Worm (Caenorhabditis elegans) whole organism, L1 larva: ENCODE data around the gene cdh-5.

ENCODE experiments used
- C34B4.2 ChIP-seq: sonication (generic microtip); optimal IDR thresholded peaks from 2 replicates; lab custom pipeline; 2017; ENCODE audit warnings: mild to moderate bottlenecking, missing genetic modification characterization, missing compliant biosample characterization
- F16B12.6 ChIP-seq: fragments of 150-350 bp; optimal IDR thresholded peaks from 2 replicates; lab custom pipeline; 2014; ENCODE audit warnings: missing biosample characterization, missing genetic modification characterization
- alr-1 ChIP-seq: fragments of 200-800 bp; sonication (Bioruptor generic); optimal IDR thresholded peaks from 2 replicates; lab custom pipeline; 2018; ENCODE audit warnings: borderline replicate concordance, mild to moderate bottlenecking, missing genetic modification characterization, missing compliant biosample characterization
- aly-2 ChIP-seq: fragments of 150-350 bp; optimal IDR thresholded peaks from 2 replicates; lab custom pipeline; 2014; ENCODE audit warnings: missing biosample characterization, missing genetic modification characterization
- ama-1 ChIP-seq: fragments of 150-350 bp; optimal IDR thresholded peaks from 2 replicates; lab custom pipeline; 2014
- blmp-1 ChIP-seq: fragments of 150-350 bp; optimal IDR thresholded peaks from 2 replicates; lab custom pipeline; 2014; ENCODE audit warnings: missing biosample characterization, missing genetic modification characterization
- ceh-8 ChIP-seq: fragments of 200-800 bp; sonication (Bioruptor generic); optimal IDR thresholded peaks from 2 replicates; lab custom pipeline; 2018; ENCODE audit warnings: mild to moderate bottlenecking, missing genetic modification characterization, moderate library complexity, missing compliant biosample characterization
- ceh-88 ChIP-seq: fragments of 200-800 bp; sonication (Bioruptor generic); IDR thresholded peaks from 2 replicates; pipeline ENCODE4 v1.3.6; 2022; ENCODE audit warnings: missing genetic modification characterization, missing compliant biosample characterization
- ceh-90 ChIP-seq: sonication (generic microtip); optimal IDR thresholded peaks from 2 replicates; lab custom pipeline; 2016; ENCODE audit warnings: missing genetic modification characterization, missing compliant biosample characterization
- ces-1 ChIP-seq: fragments of 150-350 bp; optimal IDR thresholded peaks from 2 replicates; lab custom pipeline; 2014; ENCODE audit warnings: missing biosample characterization, missing genetic modification reagents, missing genetic modification characterization
- dpl-1 ChIP-seq, 3 experiments: fragments of 150-350 bp in 2 of 3; sonication (generic microtip) in 1 of 3; optimal IDR thresholded peaks; 2 replicates each; lab custom pipeline; 2014 to 2017; ENCODE audit warnings: missing biosample characterization in 3 of 3, missing genetic modification characterization in 3 of 3, missing genetic modification reagents in 3 of 3
- efl-1 ChIP-seq, 4 experiments: fragments of 150-350 bp; optimal IDR thresholded peaks in 3 of 4; peaks in 1 of 4; 1 replicate in 1 of 4; 2 replicates in 3 of 4; lab custom pipeline; 2014; ENCODE audit warnings: missing biosample characterization in 2 of 4, missing genetic modification characterization in 2 of 4, missing genetic modification reagents in 2 of 4
- efl-3 ChIP-seq: fragments of 200-800 bp; sonication (Bioruptor generic); optimal IDR thresholded peaks from 2 replicates; lab custom pipeline; 2018; ENCODE audit warnings: mild to moderate bottlenecking, missing genetic modification characterization, missing compliant biosample characterization
- egl-13 ChIP-seq: sonication (generic microtip); optimal IDR thresholded peaks from 2 replicates; lab custom pipeline; 2016; ENCODE audit warnings: missing genotype, missing genetic modification reagents, missing genetic modification characterization, missing compliant biosample characterization
- egl-27 ChIP-seq, 2 experiments: fragments of 150-350 bp in 1 of 2; sonication (generic microtip); optimal IDR thresholded peaks; 3 replicates each; lab custom pipeline; 2017 to 2018; ENCODE audit warnings: missing biosample characterization in 2 of 2, missing genetic modification characterization in 2 of 2, missing genetic modification reagents in 2 of 2
- elt-3 ChIP-seq, 6 experiments: fragments of 150-350 bp in 1 of 6; sonication (generic microtip); optimal IDR thresholded peaks; 2 replicates each; lab custom pipeline; 2017 to 2018; ENCODE audit warnings: missing biosample characterization in 6 of 6, missing genetic modification characterization in 6 of 6, inconsistent platforms in 1 of 6
- fkh-10 ChIP-seq: sonication (generic microtip); optimal IDR thresholded peaks from 2 replicates; lab custom pipeline; 2017; ENCODE audit warnings: missing biosample characterization, missing genetic modification reagents, missing genetic modification characterization
- fkh-4 ChIP-seq: sonication (generic microtip); optimal IDR thresholded peaks from 2 replicates; lab custom pipeline; 2016; ENCODE audit warnings: missing compliant biosample characterization, missing genetic modification characterization, borderline replicate concordance
- fkh-8 ChIP-seq: sonication (generic microtip); optimal IDR thresholded peaks from 2 replicates; lab custom pipeline; 2016; ENCODE audit warnings: mild to moderate bottlenecking, missing genetic modification characterization, missing compliant biosample characterization
- hlh-17 ChIP-seq: fragments of 200-800 bp; sonication (Bioruptor generic); optimal IDR thresholded peaks from 2 replicates; lab custom pipeline; 2018; ENCODE audit warnings: missing genetic modification characterization, mild to moderate bottlenecking, missing compliant biosample characterization, moderate library complexity, borderline replicate concordance
- hlh-4 ChIP-seq: sonication (generic microtip); optimal IDR thresholded peaks from 2 replicates; lab custom pipeline; 2016; ENCODE audit warnings: mild to moderate bottlenecking, missing genetic modification characterization, missing compliant biosample characterization
- irx-1 ChIP-seq: sonication (generic microtip); optimal IDR thresholded peaks from 2 replicates; lab custom pipeline; 2016; ENCODE audit warnings: missing genetic modification characterization, missing compliant biosample characterization
- jun-1 ChIP-seq: fragments of 150-350 bp; optimal IDR thresholded peaks from 2 replicates; lab custom pipeline; 2014; ENCODE audit warnings: missing biosample characterization, missing genetic modification reagents, missing genetic modification characterization
- lin-13 ChIP-seq: fragments of 150-350 bp; optimal IDR thresholded peaks from 2 replicates; lab custom pipeline; 2014; ENCODE audit warnings: missing biosample characterization, missing genetic modification reagents, missing genetic modification characterization
- lin-14 ChIP-seq: fragments of 200-800 bp; sonication (Bioruptor generic); optimal IDR thresholded peaks from 2 replicates; lab custom pipeline; 2018; ENCODE audit warnings: mild to moderate bottlenecking, missing genetic modification characterization, moderate library complexity, missing compliant biosample characterization
- lin-15B ChIP-seq: fragments of 150-350 bp; sonication (generic microtip); optimal IDR thresholded peaks from 3 replicates; lab custom pipeline; 2014; ENCODE audit warnings: missing biosample characterization, missing genetic modification characterization
- lir-3 ChIP-seq: sonication (generic microtip); optimal IDR thresholded peaks from 2 replicates; lab custom pipeline; 2016; ENCODE audit warnings: mild to moderate bottlenecking, missing genetic modification characterization, moderate library complexity, missing compliant biosample characterization; ENCODE audit not compliant: poor library complexity
- lsy-2 ChIP-seq, 2 experiments: fragments of 150-350 bp; optimal IDR thresholded peaks; 2 replicates each; lab custom pipeline; 2014; ENCODE audit warnings: missing biosample characterization in 2 of 2, missing genetic modification characterization in 2 of 2
- mab-9 ChIP-seq: fragments of 200-800 bp; sonication (Bioruptor generic); IDR thresholded peaks from 2 replicates; pipeline ENCODE4 v1.3.6; 2022; ENCODE audit warnings: missing genetic modification reagents, missing genetic modification characterization, missing compliant biosample characterization
- mdl-1 ChIP-seq, 2 experiments: fragments of 150-350 bp; optimal IDR thresholded peaks; 2 replicates each; lab custom pipeline; 2014 to 2017; ENCODE audit warnings: missing biosample characterization in 2 of 2, missing genetic modification characterization in 2 of 2, inconsistent platforms in 1 of 2
- mep-1 ChIP-seq: fragments of 150-350 bp; optimal IDR thresholded peaks from 2 replicates; lab custom pipeline; 2014; ENCODE audit warnings: missing biosample characterization, missing genetic modification characterization
- nhr-11 ChIP-seq: fragments of 150-350 bp; optimal IDR thresholded peaks from 2 replicates; lab custom pipeline; 2014; ENCODE audit warnings: missing biosample characterization, missing genetic modification characterization
- nhr-12 ChIP-seq: sonication (generic microtip); optimal IDR thresholded peaks from 2 replicates; lab custom pipeline; 2017; ENCODE audit warnings: missing biosample characterization, missing genetic modification characterization
- nhr-19 ChIP-seq: fragments of 200-800 bp; sonication (Bioruptor generic); conservative IDR thresholded peaks from 2 replicates; pipeline ENCODE4 v1.3.6; 2022; ENCODE audit warnings: missing genetic modification characterization, missing compliant biosample characterization
- nhr-20 ChIP-seq: sonication (generic microtip); optimal IDR thresholded peaks from 2 replicates; lab custom pipeline; 2016; ENCODE audit warnings: mild to moderate bottlenecking, missing genetic modification characterization, missing compliant biosample characterization
- nhr-237 ChIP-seq: fragments of 150-350 bp; optimal IDR thresholded peaks from 2 replicates; lab custom pipeline; 2014; ENCODE audit warnings: missing biosample characterization, missing genetic modification characterization
- nhr-47 ChIP-seq: sonication (generic microtip); optimal IDR thresholded peaks from 2 replicates; lab custom pipeline; 2016; ENCODE audit warnings: mild to moderate bottlenecking, missing genetic modification characterization, moderate library complexity, missing compliant biosample characterization
- nhr-76 ChIP-seq: sonication (generic microtip); optimal IDR thresholded peaks from 2 replicates; lab custom pipeline; 2017; ENCODE audit warnings: missing biosample characterization, missing genetic modification characterization
- nhr-77 ChIP-seq: fragments of 150-350 bp; optimal IDR thresholded peaks from 2 replicates; lab custom pipeline; 2014; ENCODE audit warnings: missing biosample characterization, missing genetic modification characterization
- nhr-84 ChIP-seq: sonication (generic microtip); optimal IDR thresholded peaks from 2 replicates; lab custom pipeline; 2017; ENCODE audit warnings: missing biosample characterization, missing genetic modification characterization
- nhr-85 ChIP-seq: sonication (generic microtip); peaks from one replicate; lab custom pipeline; 2016; ENCODE audit warnings: missing genetic modification characterization, inconsistent platforms, missing compliant biosample characterization
- pag-3 ChIP-seq: sonication (generic microtip); optimal IDR thresholded peaks from 2 replicates; lab custom pipeline; 2017; ENCODE audit warnings: missing genetic modification characterization, mild to moderate bottlenecking, missing compliant biosample characterization, antibody characterized with exemption, borderline replicate concordance; ENCODE audit not compliant: insufficient read depth
- skn-1 ChIP-seq: fragments of 150-350 bp; optimal IDR thresholded peaks from 2 replicates; lab custom pipeline; 2014; ENCODE audit warnings: missing biosample characterization, missing genetic modification characterization
- snu-23 ChIP-seq: sonication (generic microtip); optimal IDR thresholded peaks from 2 replicates; lab custom pipeline; 2016; ENCODE audit warnings: missing genetic modification characterization, missing compliant biosample characterization
- sptf-1 ChIP-seq: fragments of 150-350 bp; optimal IDR thresholded peaks from 2 replicates; lab custom pipeline; 2014; ENCODE audit warnings: missing biosample characterization, missing genetic modification characterization
- swsn-7 ChIP-seq: sonication (generic microtip); optimal IDR thresholded peaks from 2 replicates; lab custom pipeline; 2016; ENCODE audit warnings: missing genetic modification characterization, missing compliant biosample characterization
- tbx-2 ChIP-seq: sonication (generic microtip); optimal IDR thresholded peaks from 2 replicates; lab custom pipeline; 2016; ENCODE audit warnings: missing genetic modification characterization, missing compliant biosample characterization
- unc-62 ChIP-seq: fragments of 150-350 bp; optimal IDR thresholded peaks from 2 replicates; lab custom pipeline; 2014; ENCODE audit warnings: missing biosample characterization, missing genetic modification reagents, missing genetic modification characterization
- unc-98 ChIP-seq: fragments of 200-800 bp; sonication (Bioruptor generic); IDR thresholded peaks from 2 replicates; pipeline ENCODE4 v1.3.6; 2022; ENCODE audit warnings: missing genetic modification characterization, missing compliant biosample characterization
- xbp-1 ChIP-seq: sonication (generic microtip); optimal IDR thresholded peaks from 2 replicates; lab custom pipeline; 2016; ENCODE audit warnings: missing genetic modification characterization, missing compliant biosample characterization

cdh-5 gene

ce11 chrIV:8625730-8626129 lies 43.0 kb upstream of the cdh-5 start:
- TF ChIP-seq aly-2 (tag; lab: Kevin White, UChicago) (no peak), nhr-11 (no peak), efl-1 (optimal IDR thresholded peaks at IDR 0.05; lab: Kevin White, UChicago) (no peak), efl-1 (GFP tag; optimal IDR thresholded peaks at IDR 0.05 in 1 of 2; lab: Kevin White, UChicago) (no peak), hlh-4 (tag; lab: Kevin White, UChicago) (no peak), C34B4.2 (tag; lab: Kevin White, UChicago) (no peak), fkh-10 (no peak), mdl-1 (tag; optimal IDR thresholded peaks at IDR 0.05; lab: Kevin White, UChicago) (no peak), sptf-1 (no peak), blmp-1 (peak; percentile 48), tbx-2 (no peak), skn-1 (tag; lab: Kevin White, UChicago) (no peak), elt-3 (tag; optimal IDR thresholded peaks at IDR 0.05; lab: Kevin White, UChicago) (peak in 1 of 6 experiments; percentile 55), ceh-90 (tag; lab: Kevin White, UChicago) (no peak), nhr-84 (tag; lab: Kevin White, UChicago) (no peak), nhr-237 (no peak), nhr-12 (tag; lab: Kevin White, UChicago) (no peak), egl-13 (tag; lab: Kevin White, UChicago) (no peak), nhr-47 (tag; lab: Kevin White, UChicago) (no peak), F16B12.6 (tag; lab: Kevin White, UChicago) (no peak), ceh-8 (GFP tag; lab: Kevin White, UChicago) (no peak), mab-9 (no peak), nhr-76 (no peak), nhr-85 (peak; percentile 70), lir-3 (no peak), alr-1 (no peak)

ce11 chrIV:8626294-8626693 lies 42.4 kb upstream of the cdh-5 start:
- TF ChIP-seq lin-14 (GFP tag; lab: Kevin White, UChicago), result peak; percentile 68
- TF ChIP-seq egl-27 (tag; optimal IDR thresholded peaks at IDR 0.05; lab: Kevin White, UChicago), result no peak
- TF ChIP-seq ces-1 (GFP tag; lab: Kevin White, UChicago), result peak; percentile 61

- TF ChIP-seq lin-15B (tag; lab: Kevin White, UChicago) (no peak), mep-1 (peak; percentile 24), lin-13 (no peak), efl-1 (optimal IDR thresholded peaks at IDR 0.05; lab: Kevin White, UChicago) (peak in 1 of 2 experiments; percentile 18), efl-1 (GFP tag; optimal IDR thresholded peaks at IDR 0.05 in 1 of 2; lab: Kevin White, UChicago) (no peak), jun-1 (tag; lab: Kevin White, UChicago) (no peak), nhr-12 (tag; lab: Kevin White, UChicago) (no peak), fkh-4 (tag; lab: Kevin White, UChicago) (no peak), fkh-8 (no peak), nhr-20 (tag; lab: Kevin White, UChicago) (peak; percentile 56), dpl-1 (GFP tag; optimal IDR thresholded peaks at IDR 0.05; lab: Kevin White, UChicago) (peak in 2 of 3 experiments; percentile 19), elt-3 (tag; optimal IDR thresholded peaks at IDR 0.05; lab: Kevin White, UChicago) (peak in 1 of 6 experiments; percentile 27), irx-1 (tag; lab: Kevin White, UChicago) (no peak), ceh-88 (no peak), swsn-7 (tag; lab: Kevin White, UChicago) (peak; percentile 22), unc-62 (GFP tag; lab: Kevin White, UChicago) (no peak), lsy-2 (tag; optimal IDR thresholded peaks at IDR 0.05; lab: Kevin White, UChicago) (peak in 1 of 2 experiments; percentile 49), nhr-77 (peak; percentile 59), pag-3 (tag; lab: Kevin White, UChicago) (no peak), blmp-1 (peak; percentile 63), xbp-1 (tag; lab: Kevin White, UChicago) (peak; percentile 9), lir-3 (no peak), unc-98 (GFP tag; lab: Robert Waterston, UW) (no peak), hlh-17 (no peak), nhr-85 (peak; percentile 88), snu-23 (GFP tag; lab: Kevin White, UChicago) (peak; percentile 70), ama-1 (lab: Kevin White, UChicago) (no peak), nhr-19 (GFP tag; lab: Robert Waterston, UW) (0 out of 2 replicates have a peak, but pooled peaks have one; percentile 12), efl-3 (no peak)
These were observed 41.4 kb upstream of the cdh-5 start, which contains the start of gene F42A9.11 for ce11 chrIV:8627328-8627727. Gene F42A9.11, plus strand, starts transcription at chrIV:8627637.
